Fruit fly (Drosophila melanogaster) whole organism, prepupa: Measurements from ENCODE around the gene Nepl6.

Source experiments
- Blimp-1 ChIP-seq: fragments of 200-800 bp; sonication (Bioruptor generic); optimal IDR thresholded peaks from 3 replicates; lab custom pipeline; 2017; ENCODE audit warnings: missing biosample characterization, missing genetic modification characterization, mild to moderate bottlenecking, moderate library complexity, missing genetic modification reagents
- CG10631 ChIP-seq: fragments of 200-800 bp; sonication (Bioruptor generic); optimal IDR thresholded peaks from 2 replicates; lab custom pipeline; 2016; ENCODE audit warnings: missing biosample characterization, missing genetic modification characterization
- CG10669 ChIP-seq: fragments of 200-800 bp; sonication (Bioruptor generic); optimal IDR thresholded peaks from 3 replicates; lab custom pipeline; 2018; ENCODE audit warnings: missing biosample characterization, mild to moderate bottlenecking, missing genetic modification characterization, moderate library complexity
- CG11762 ChIP-seq: fragments of 200-800 bp; sonication (Bioruptor generic); optimal IDR thresholded peaks from 3 replicates; lab custom pipeline; 2016; ENCODE audit warnings: missing biosample characterization, missing genetic modification characterization; ENCODE audit not compliant: insufficient read depth
- CG11902 ChIP-seq: fragments of 200-800 bp; sonication (Bioruptor generic); optimal IDR thresholded peaks from 3 replicates; lab custom pipeline; 2016; ENCODE audit warnings: missing biosample characterization, missing genetic modification characterization
- CG1621 ChIP-seq: fragments of 200-800 bp; sonication (Bioruptor generic); optimal IDR thresholded peaks from 3 replicates; lab custom pipeline; 2018; ENCODE audit warnings: missing biosample characterization, mild to moderate bottlenecking, missing genetic modification characterization
- CG31627 ChIP-seq: fragments of 200-800 bp; sonication (Bioruptor generic); optimal IDR thresholded peaks from 3 replicates; lab custom pipeline; 2016; ENCODE audit warnings: missing biosample characterization, missing genetic modification characterization
- CG34406 ChIP-seq: fragments of 200-800 bp; sonication (Bioruptor generic); optimal IDR thresholded peaks from 3 replicates; lab custom pipeline; 2016; ENCODE audit warnings: missing biosample characterization, missing genetic modification characterization
- CG3919 ChIP-seq: fragments of 200-800 bp; sonication (Bioruptor generic); optimal IDR thresholded peaks from 3 replicates; lab custom pipeline; 2016; ENCODE audit warnings: missing biosample characterization, missing genetic modification characterization
- CG4318 ChIP-seq: fragments of 200-800 bp; sonication (Bioruptor generic); optimal IDR thresholded peaks from 3 replicates; lab custom pipeline; 2017; ENCODE audit warnings: missing biosample characterization, mild to moderate bottlenecking, missing genetic modification characterization
- CG6276 ChIP-seq: fragments of 200-800 bp; sonication (Bioruptor generic); optimal IDR thresholded peaks from 2 replicates; lab custom pipeline; 2017; ENCODE audit warnings: missing biosample characterization, mild to moderate bottlenecking, missing genetic modification characterization
- CG6792 ChIP-seq: fragments of 200-800 bp; sonication (Bioruptor generic); optimal IDR thresholded peaks from 3 replicates; lab custom pipeline; 2016; ENCODE audit warnings: missing biosample characterization, missing genetic modification characterization
- CG6808 ChIP-seq: fragments of 200-800 bp; sonication (Bioruptor generic); optimal IDR thresholded peaks from 3 replicates; lab custom pipeline; 2017; ENCODE audit warnings: missing biosample characterization, missing genetic modification characterization, mild to moderate bottlenecking, moderate library complexity, missing genetic modification reagents
- CG8319 ChIP-seq: fragments of 200-800 bp; sonication (Bioruptor generic); optimal IDR thresholded peaks from 3 replicates; lab custom pipeline; 2016; ENCODE audit warnings: missing biosample characterization, missing genetic modification characterization
- Eip78C ChIP-seq: fragments of 200-800 bp; sonication (Bioruptor generic); peaks from one replicate; lab custom pipeline; 2016; ENCODE audit warnings: missing biosample characterization, missing genetic modification characterization
- Ets21C ChIP-seq: fragments of 200-800 bp; sonication (Bioruptor generic); optimal IDR thresholded peaks from 3 replicates; lab custom pipeline; 2016; ENCODE audit warnings: missing biosample characterization, missing genetic modification characterization
- Ets96B ChIP-seq: fragments of 200-800 bp; optimal IDR thresholded peaks from 2 replicates; lab custom pipeline; 2019; ENCODE audit warnings: missing biosample characterization, mild to moderate bottlenecking, missing genetic modification characterization, moderate library complexity
- Gug ChIP-seq: fragments of 200-800 bp; sonication (Bioruptor generic); IDR thresholded peaks from 2 replicates; pipeline ENCODE4 v1.3.6; 2022; ENCODE audit warnings: missing biosample characterization, missing genetic modification characterization
- Hr38 ChIP-seq: sonication (Bioruptor generic); optimal IDR thresholded peaks from 2 replicates; lab custom pipeline; 2016; ENCODE audit warnings: missing biosample characterization, missing genetic modification characterization
- Hr39 ChIP-seq: fragments of 200-800 bp; sonication (Bioruptor generic); optimal IDR thresholded peaks from 2 replicates; lab custom pipeline; 2016; ENCODE audit warnings: missing biosample characterization, missing genetic modification characterization
- Lpt ChIP-seq: fragments of 200-800 bp; sonication (Bioruptor generic); optimal IDR thresholded peaks from 3 replicates; lab custom pipeline; 2016; ENCODE audit warnings: missing biosample characterization, missing genetic modification characterization
- Sox15 ChIP-seq: fragments of 200-800 bp; sonication (Bioruptor generic); optimal IDR thresholded peaks from 3 replicates; lab custom pipeline; 2016; ENCODE audit warnings: missing biosample characterization, missing genetic modification characterization
- acj6 ChIP-seq: fragments of 200-800 bp; sonication (Bioruptor generic); optimal IDR thresholded peaks from 3 replicates; lab custom pipeline; 2016; ENCODE audit warnings: missing biosample characterization, missing genetic modification characterization
- cyc ChIP-seq: fragments of 200-800 bp; sonication (Bioruptor generic); optimal IDR thresholded peaks from 3 replicates; lab custom pipeline; 2016; ENCODE audit warnings: missing biosample characterization, missing genetic modification characterization
- dsx ChIP-seq: fragments of 200-800 bp; optimal IDR thresholded peaks from 3 replicates; lab custom pipeline; 2019; ENCODE audit warnings: missing biosample characterization, mild to moderate bottlenecking, missing genetic modification characterization, moderate library complexity; ENCODE audit not compliant: poor library complexity, severe bottlenecking
- esn ChIP-seq: fragments of 200-800 bp; sonication (Bioruptor generic); optimal IDR thresholded peaks from 2 replicates; lab custom pipeline; 2016; ENCODE audit warnings: missing biosample characterization, mild to moderate bottlenecking, missing genetic modification characterization, moderate library complexity
- fd59A ChIP-seq: fragments of 200-800 bp; sonication (Bioruptor generic); optimal IDR thresholded peaks from 2 replicates; lab custom pipeline; 2017; ENCODE audit warnings: missing biosample characterization, mild to moderate bottlenecking, missing genetic modification characterization, missing genetic modification reagents
- fd85E ChIP-seq: fragments of 200-800 bp; sonication (Bioruptor generic); optimal IDR thresholded peaks from 3 replicates; lab custom pipeline; 2016; ENCODE audit warnings: missing biosample characterization, missing genetic modification characterization
- fkh ChIP-seq: fragments of 200-800 bp; sonication (Bioruptor generic); optimal IDR thresholded peaks from 3 replicates; lab custom pipeline; 2017; ENCODE audit warnings: missing biosample characterization, mild to moderate bottlenecking, missing genetic modification characterization, moderate library complexity
- lz ChIP-seq: fragments of 200-800 bp; sonication (Bioruptor generic); optimal IDR thresholded peaks from 3 replicates; lab custom pipeline; 2016; ENCODE audit warnings: missing biosample characterization, missing genetic modification characterization
- net ChIP-seq: fragments of 200-800 bp; sonication (Bioruptor generic); optimal IDR thresholded peaks from 3 replicates; lab custom pipeline; 2016; ENCODE audit warnings: missing biosample characterization, missing genetic modification characterization
- spab ChIP-seq: fragments of 200-800 bp; sonication (Bioruptor generic); optimal IDR thresholded peaks from 2 replicates; lab custom pipeline; 2017; ENCODE audit warnings: missing biosample characterization, mild to moderate bottlenecking, missing genetic modification characterization, missing genetic modification reagents
- ss ChIP-seq, 2 experiments: fragments of 200-800 bp; sonication (Bioruptor generic); optimal IDR thresholded peaks; 2 replicates in 1 of 2; 3 replicates in 1 of 2; lab custom pipeline; 2017 to 2018; ENCODE audit warnings: mild to moderate bottlenecking in 2 of 2, missing biosample characterization in 2 of 2, missing genetic modification characterization in 2 of 2, moderate library complexity in 1 of 2
- svp ChIP-seq: fragments of 200-800 bp; sonication (Bioruptor generic); peaks from one replicate; lab custom pipeline; 2016; ENCODE audit warnings: missing biosample characterization, missing genetic modification characterization
- vri ChIP-seq: fragments of 200-800 bp; sonication (Bioruptor generic); optimal IDR thresholded peaks from 3 replicates; lab custom pipeline; 2016; ENCODE audit warnings: missing biosample characterization, mild to moderate bottlenecking, missing genetic modification characterization

Gene Nepl6

dm6 chr2L:6373141-6373540 lies 12.2 kb downstream of the Nepl6 start:
- no peak for TF ChIP-seq fd59A (GFP tag; lab: Kevin White, UChicago)
- no peak for TF ChIP-seq esn (GFP tag; lab: Kevin White, UChicago)
- TF ChIP-seq ss (GFP tag; optimal IDR thresholded peaks at IDR 0.05; lab: Kevin White, UChicago) = no peak
- no peak for TF ChIP-seq net
- TF ChIP-seq CG3919 = no peak
- no peak for TF ChIP-seq spab
- no peak for TF ChIP-seq Hr38 (GFP tag; lab: Kevin White, UChicago)
- TF ChIP-seq Ets21C (GFP tag; lab: Kevin White, UChicago) = no peak

dm6 chr2L:6372088-6372487 lies 13.2 kb downstream of the Nepl6 start, which contains the start of gene slam:
slam (plus strand) TSS chr2L:6372388.
- TF ChIP-seq Sox15 = no peak
- no peak for TF ChIP-seq cyc (GFP tag; lab: Kevin White, UChicago)
- TF ChIP-seq Blimp-1 (GFP tag; lab: Kevin White, UChicago) = no peak
- no peak for TF ChIP-seq CG8319 (GFP tag; lab: Kevin White, UChicago)
- no peak for TF ChIP-seq fkh (GFP tag; lab: Kevin White, UChicago)
- no peak for TF ChIP-seq acj6 (GFP tag; lab: Kevin White, UChicago)
- TF ChIP-seq Lpt (GFP tag; lab: Kevin White, UChicago) = no peak
- TF ChIP-seq CG6276 = no peak
- no peak for TF ChIP-seq Eip78C (GFP tag; lab: Kevin White, UChicago)
- no peak for TF ChIP-seq CG11762 (GFP tag; lab: Kevin White, UChicago)
- no peak for TF ChIP-seq CG31627
- TF ChIP-seq CG34406 (GFP tag; lab: Kevin White, UChicago) = no peak
- no peak for TF ChIP-seq dsx (GFP tag; lab: Kevin White, UChicago)
- TF ChIP-seq CG10631 (GFP tag; lab: Kevin White, UChicago) = no peak
- TF ChIP-seq CG3919 = no peak
- no peak for TF ChIP-seq Hr38 (GFP tag; lab: Kevin White, UChicago)
- no peak for TF ChIP-seq CG10669

- TF ChIP-seq CG4318 (GFP tag; lab: Kevin White, UChicago) (no peak), vri (GFP tag; lab: Kevin White, UChicago) (peak; percentile 35), CG10631 (GFP tag; lab: Kevin White, UChicago) (no peak), Eip78C (GFP tag; lab: Kevin White, UChicago) (no peak), CG6808 (no peak), Sox15 (no peak), svp (GFP tag; lab: Kevin White, UChicago) (peak; percentile 85)
Measured at dm6 chr2L:6371025-6371641, 14.2 kb downstream of the Nepl6 start.

dm6 chr2L:6369286-6369685 lies 16.0 kb downstream of the Nepl6 start:
- TF ChIP-seq svp (GFP tag; lab: Kevin White, UChicago) = peak; percentile 5
- TF ChIP-seq CG1621 (tag; lab: Kevin White, UChicago) = no peak

- no peak for TF ChIP-seq Hr39 (GFP tag; lab: Kevin White, UChicago)
- TF ChIP-seq net = no peak
- TF ChIP-seq Ets96B (tag; lab: Kevin White, UChicago) = no peak
- TF ChIP-seq fd85E (GFP tag; lab: Kevin White, UChicago) = no peak
- no peak for TF ChIP-seq Gug (GFP tag; lab: Robert Waterston, UW)
- TF ChIP-seq vri (GFP tag; lab: Kevin White, UChicago) = no peak
- TF ChIP-seq lz (GFP tag; lab: Kevin White, UChicago) = no peak
- no peak for TF ChIP-seq CG6792 (GFP tag; lab: Kevin White, UChicago)
- TF ChIP-seq CG11902 (GFP tag; lab: Kevin White, UChicago) = no peak
Measured at dm6 chr2L:6367478-6367932, 17.8 kb downstream of the Nepl6 start, which contains the start of gene Nepl4. Nepl4 (plus strand) TSS chr2L:6367882.
